Fruit fly (Drosophila melanogaster) S2 (cell line): ENCODE data around the gene RasGAP1.

Experiments used
- CG8478 ChIP-seq: fragments of >200 bp; optimal IDR thresholded peaks from 2 replicates; lab custom pipeline; 2018
- CTCF ChIP-seq, 2 experiments: fragments of >200 bp; optimal IDR thresholded peaks; 2 replicates each; lab custom pipeline; 2018

DNA sequence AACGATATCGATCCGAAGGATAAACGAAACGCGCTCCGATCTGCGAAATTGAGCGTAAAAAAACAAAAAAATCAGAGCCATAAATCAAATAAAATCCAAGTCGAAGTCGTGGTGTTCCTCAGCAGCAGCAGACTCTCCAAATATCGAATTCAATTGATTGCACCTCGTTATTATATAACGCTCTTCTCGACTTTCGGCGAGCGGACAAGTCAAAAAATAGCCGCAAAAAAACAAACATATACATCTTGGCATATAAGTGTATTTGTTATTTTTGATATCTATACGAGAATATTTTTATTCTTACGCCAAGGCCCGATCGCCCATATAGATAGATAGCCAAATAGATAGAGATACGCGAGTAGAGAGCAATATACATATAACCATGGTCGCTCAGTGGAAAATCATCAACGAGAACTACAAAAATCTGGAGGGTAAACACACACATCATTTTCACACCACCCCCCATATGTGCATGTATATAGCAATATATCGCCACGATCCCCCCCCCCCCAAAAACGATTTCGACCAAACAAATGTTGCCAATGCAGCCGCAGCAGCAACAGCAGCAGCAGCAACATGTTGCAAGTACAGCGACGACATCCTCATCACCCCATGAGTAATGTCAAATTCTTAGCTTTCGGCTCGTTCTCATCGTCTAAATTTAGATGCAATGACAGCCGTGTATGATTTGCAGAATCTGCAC is 25.3 kb downstream of the RasGAP1 start:
- TF ChIP-seq CTCF (optimal IDR thresholded peaks at IDR 0.05; lab: Kevin White, UChicago) (no peak), CG8478 (lab: Kevin White, UChicago) (no peak)
